Worm (Caenorhabditis elegans) whole organism, L4 larva: ENCODE data around the gene F59B1.2.

Source experiments
- D1046.2 ChIP-seq: fragments of 200-800 bp; sonication (Bioruptor generic); IDR thresholded peaks from 2 replicates; pipeline ENCODE4 v1.3.6; 2022; ENCODE audit warnings: missing genetic modification characterization, missing compliant biosample characterization
- F44E2.7 ChIP-seq: fragments of 200-800 bp; sonication (Bioruptor generic); IDR thresholded peaks from 2 replicates; pipeline ENCODE4 v2.1.2; 2022; ENCODE audit warnings: missing genetic modification characterization, missing compliant biosample characterization
- T20F7.1 ChIP-seq: fragments of 200-800 bp; sonication (Bioruptor generic); optimal IDR thresholded peaks from 2 replicates; lab custom pipeline; 2018; ENCODE audit warnings: mild to moderate bottlenecking, missing genetic modification characterization, missing compliant biosample characterization
- T26A8.4 ChIP-seq: fragments of 200-800 bp; sonication (Bioruptor generic); IDR thresholded peaks from 2 replicates; pipeline ENCODE4 v1.3.6; 2022; ENCODE audit warnings: missing genetic modification characterization, missing compliant biosample characterization
- Y75B8A.6 ChIP-seq: fragments of 200-800 bp; sonication (Bioruptor generic); IDR thresholded peaks from 2 replicates; pipeline ENCODE4 v1.3.6; 2022; ENCODE audit warnings: missing genetic modification reagents, missing genetic modification characterization, missing compliant biosample characterization
- aly-2 ChIP-seq: sonication (generic microtip); optimal IDR thresholded peaks from 2 replicates; lab custom pipeline; 2018; ENCODE audit warnings: missing biosample characterization, missing genetic modification characterization
- ceh-20 ChIP-seq: fragments of 200-800 bp; sonication (Bioruptor generic); IDR thresholded peaks from 2 replicates; pipeline ENCODE4 v1.3.6; 2022; ENCODE audit warnings: missing genetic modification reagents, missing genetic modification characterization, missing compliant biosample characterization
- ceh-32 ChIP-seq: sonication (generic microtip); optimal IDR thresholded peaks from 2 replicates; lab custom pipeline; 2016; ENCODE audit warnings: mild to moderate bottlenecking, missing genetic modification characterization, missing compliant biosample characterization; ENCODE audit not compliant: poor library complexity
- ceh-44 ChIP-seq: fragments of 200-800 bp; sonication (Bioruptor generic); IDR thresholded peaks from 2 replicates; pipeline ENCODE4 v1.3.6; 2022; ENCODE audit warnings: missing genetic modification reagents, missing genetic modification characterization, missing compliant biosample characterization
- cey-2 ChIP-seq: sonication (generic microtip); optimal IDR thresholded peaks from 3 replicates; lab custom pipeline; 2017; ENCODE audit warnings: missing genetic modification characterization, mild to moderate bottlenecking, missing compliant biosample characterization, antibody characterized with exemption, borderline replicate concordance; ENCODE audit not compliant: insufficient read depth
- dpl-1 ChIP-seq: fragments of 150-350 bp; optimal IDR thresholded peaks from 2 replicates; lab custom pipeline; 2014; ENCODE audit warnings: missing biosample characterization, missing genetic modification reagents, missing genetic modification characterization
- duxl-1 ChIP-seq: sonication (generic microtip); optimal IDR thresholded peaks from 2 replicates; lab custom pipeline; 2016; ENCODE audit warnings: mild to moderate bottlenecking, missing genetic modification characterization, moderate library complexity, missing compliant biosample characterization; ENCODE audit not compliant: poor library complexity
- gei-8 ChIP-seq: fragments of 200-800 bp; sonication (Bioruptor generic); optimal IDR thresholded peaks from 2 replicates; lab custom pipeline; 2018; ENCODE audit warnings: mild to moderate bottlenecking, missing genetic modification characterization, missing compliant biosample characterization
- hif-1 ChIP-seq, 2 experiments: sonication (generic microtip); optimal IDR thresholded peaks; 2 replicates each; lab custom pipeline; 2016 to 2017; ENCODE audit warnings: missing compliant biosample characterization in 2 of 2, missing genetic modification characterization in 2 of 2, missing genetic modification reagents in 2 of 2, missing genotype in 2 of 2, mild to moderate bottlenecking in 1 of 2
- hmg-1.1 ChIP-seq: fragments of 200-800 bp; sonication (Bioruptor generic); IDR thresholded peaks from 2 replicates; pipeline ENCODE4 v1.3.6; 2022; ENCODE audit warnings: missing genetic modification reagents, missing genetic modification characterization, missing compliant biosample characterization
- lin-1 ChIP-seq: fragments of 200-800 bp; sonication (Bioruptor generic); IDR thresholded peaks from 2 replicates; pipeline ENCODE4 v1.3.6; 2022; ENCODE audit warnings: missing genetic modification reagents, missing genetic modification characterization, missing compliant biosample characterization
- lin-13 ChIP-seq: fragments of 150-350 bp; optimal IDR thresholded peaks from 2 replicates; lab custom pipeline; 2014; ENCODE audit warnings: missing biosample characterization, missing genetic modification reagents, missing genetic modification characterization
- lin-29 ChIP-seq: fragments of 200-800 bp; sonication (Bioruptor generic); IDR thresholded peaks from 2 replicates; pipeline ENCODE4 v1.3.6; 2022; ENCODE audit warnings: missing genetic modification reagents, missing genetic modification characterization, missing compliant biosample characterization
- lin-38 ChIP-seq: fragments of 200-800 bp; sonication (Bioruptor generic); IDR thresholded peaks from 2 replicates; pipeline ENCODE4 v1.3.6; 2022; ENCODE audit warnings: missing genetic modification reagents, missing genetic modification characterization, missing compliant biosample characterization
- lin-39 ChIP-seq: fragments of 150-350 bp; optimal IDR thresholded peaks from 2 replicates; lab custom pipeline; 2014; ENCODE audit warnings: missing biosample characterization, missing genetic modification reagents, missing genetic modification characterization
- lir-3 ChIP-seq: sonication (generic microtip); optimal IDR thresholded peaks from 2 replicates; lab custom pipeline; 2016; ENCODE audit warnings: mild to moderate bottlenecking, missing genetic modification characterization, missing compliant biosample characterization
- mdt-29 ChIP-seq: fragments of 200-800 bp; sonication (Bioruptor generic); IDR thresholded peaks from 2 replicates; pipeline ENCODE4 v1.3.6; 2022; ENCODE audit warnings: missing genetic modification reagents, missing genetic modification characterization, missing compliant biosample characterization
- mep-1 ChIP-seq: fragments of 150-350 bp; sonication (generic microtip); optimal IDR thresholded peaks from 3 replicates; lab custom pipeline; 2014; ENCODE audit warnings: missing biosample characterization, missing genetic modification characterization
- mes-2 ChIP-seq: sonication (generic microtip); optimal IDR thresholded peaks from 2 replicates; lab custom pipeline; 2016; ENCODE audit warnings: missing genotype, mild to moderate bottlenecking, missing genetic modification characterization, missing compliant biosample characterization; ENCODE audit not compliant: poor library complexity, severe bottlenecking
- mxl-2 ChIP-seq: fragments of 200-800 bp; sonication (Bioruptor generic); conservative IDR thresholded peaks from 2 replicates; pipeline ENCODE4 v1.3.6; 2022; ENCODE audit warnings: missing genetic modification reagents, missing genetic modification characterization, missing compliant biosample characterization
- mxl-3 ChIP-seq: fragments of 200-800 bp; sonication (Bioruptor generic); optimal IDR thresholded peaks from 2 replicates; lab custom pipeline; 2018; ENCODE audit warnings: mild to moderate bottlenecking, missing genetic modification characterization, missing compliant biosample characterization
- nhr-102 ChIP-seq: sonication (generic microtip); optimal IDR thresholded peaks from 2 replicates; lab custom pipeline; 2016; ENCODE audit warnings: mild to moderate bottlenecking, missing genetic modification characterization, moderate library complexity, missing compliant biosample characterization
- nhr-11 ChIP-seq: fragments of 150-350 bp; optimal IDR thresholded peaks from 2 replicates; lab custom pipeline; 2014; ENCODE audit warnings: missing biosample characterization, missing genetic modification characterization
- nhr-41 ChIP-seq: fragments of 200-800 bp; sonication (Bioruptor generic); IDR thresholded peaks from 2 replicates; pipeline ENCODE4 v1.3.6; 2022; ENCODE audit warnings: missing genetic modification reagents, missing genetic modification characterization, missing compliant biosample characterization
- nhr-42 ChIP-seq: fragments of 200-800 bp; sonication (Bioruptor generic); IDR thresholded peaks from 2 replicates; pipeline ENCODE4 v1.3.6; 2022; ENCODE audit warnings: missing genetic modification characterization, missing compliant biosample characterization
- nhr-48 ChIP-seq: sonication (generic microtip); optimal IDR thresholded peaks from 2 replicates; lab custom pipeline; 2016; ENCODE audit warnings: mild to moderate bottlenecking, missing genetic modification characterization, missing compliant biosample characterization
- nhr-6 ChIP-seq: fragments of 150-350 bp; optimal IDR thresholded peaks from 2 replicates; lab custom pipeline; 2014; ENCODE audit warnings: missing biosample characterization, missing genetic modification characterization
- nhr-76 ChIP-seq: fragments of 150-350 bp; optimal IDR thresholded peaks from 2 replicates; lab custom pipeline; 2014; ENCODE audit warnings: missing biosample characterization, missing genetic modification characterization
- nhr-77 ChIP-seq: fragments of 150-350 bp; optimal IDR thresholded peaks from 2 replicates; lab custom pipeline; 2014; ENCODE audit warnings: missing biosample characterization, missing genetic modification characterization
- php-3 ChIP-seq: fragments of 200-800 bp; sonication (Bioruptor generic); IDR thresholded peaks from 2 replicates; pipeline ENCODE4 v1.3.6; 2022; ENCODE audit warnings: missing genetic modification reagents, missing genetic modification characterization, missing compliant biosample characterization
- pqm-1 ChIP-seq: sonication (generic microtip); optimal IDR thresholded peaks from 2 replicates; lab custom pipeline; 2017; ENCODE audit warnings: missing biosample characterization, missing genetic modification characterization
- saeg-2 ChIP-seq: fragments of 200-800 bp; sonication (Bioruptor generic); IDR thresholded peaks from 2 replicates; pipeline ENCODE4 v1.3.6; 2022; ENCODE audit warnings: missing genetic modification reagents, missing genetic modification characterization, missing compliant biosample characterization
- spr-1 ChIP-seq: sonication (generic microtip); optimal IDR thresholded peaks from 2 replicates; lab custom pipeline; 2016; ENCODE audit warnings: mild to moderate bottlenecking, missing genetic modification characterization, missing compliant biosample characterization
- spr-3 ChIP-seq: fragments of 200-800 bp; sonication (Bioruptor generic); optimal IDR thresholded peaks from 2 replicates; lab custom pipeline; 2018; ENCODE audit warnings: mild to moderate bottlenecking, missing genetic modification characterization, missing compliant biosample characterization
- tra-1 ChIP-seq: fragments of 200-800 bp; sonication (Bioruptor generic); IDR thresholded peaks from 2 replicates; pipeline ENCODE4 v1.3.6; 2022; ENCODE audit warnings: missing genetic modification reagents, missing genetic modification characterization, missing compliant biosample characterization
- unc-130 ChIP-seq: sonication (generic microtip); optimal IDR thresholded peaks from 2 replicates; lab custom pipeline; 2016; ENCODE audit warnings: missing genetic modification reagents, missing genetic modification characterization, missing compliant biosample characterization
- unc-39 ChIP-seq: sonication (generic microtip); optimal IDR thresholded peaks from 2 replicates; lab custom pipeline; 2017; ENCODE audit warnings: missing biosample characterization, missing genetic modification characterization
- zag-1 ChIP-seq: fragments of 150-350 bp; optimal IDR thresholded peaks from 2 replicates; lab custom pipeline; 2014; ENCODE audit warnings: missing biosample characterization, missing genetic modification characterization
- zfp-3 ChIP-seq: fragments of 200-800 bp; sonication (Bioruptor generic); conservative IDR thresholded peaks from 2 replicates; pipeline ENCODE4 v1.3.6; 2022; ENCODE audit warnings: missing genetic modification reagents, missing genetic modification characterization, missing compliant biosample characterization
- ztf-11 ChIP-seq: fragments of 150-350 bp; optimal IDR thresholded peaks from 2 replicates; lab custom pipeline; 2014; ENCODE audit warnings: missing biosample characterization, missing genetic modification characterization

The F59B1.2 gene

DNA sequence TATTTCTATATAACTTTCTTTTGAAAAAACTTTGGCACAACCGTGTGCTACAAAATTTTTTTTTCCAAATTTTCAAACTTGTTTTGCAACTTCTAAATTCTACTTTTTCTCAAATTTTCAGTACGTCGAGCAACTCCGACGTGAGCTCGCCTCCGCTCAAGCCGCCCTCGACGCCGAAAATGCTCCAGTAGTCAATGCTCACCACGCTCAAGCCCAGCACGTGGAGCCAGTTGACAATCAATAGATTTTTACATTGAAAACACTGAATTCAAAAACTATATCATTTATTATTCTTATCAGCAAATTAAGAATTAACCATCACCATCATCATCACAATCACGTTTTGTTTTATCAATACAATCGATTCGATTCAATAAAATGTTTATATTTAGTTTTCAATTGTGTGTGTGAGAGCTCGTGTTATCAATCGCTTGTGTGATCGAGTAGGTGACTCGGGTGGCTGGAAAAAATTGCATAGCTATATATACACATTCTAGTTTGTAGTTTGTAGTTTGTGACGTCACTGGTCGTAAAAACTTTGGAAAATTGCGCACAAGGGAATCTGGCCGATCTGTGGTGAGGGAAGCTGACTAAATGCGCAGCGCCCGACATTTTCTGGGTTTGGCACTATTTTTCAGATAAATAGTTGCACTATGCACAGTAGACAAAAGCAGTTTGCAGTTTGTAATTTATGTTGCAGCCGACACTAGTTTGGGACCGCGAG, 1.3 kb downstream of the F59B1.2 start (continued):
- TF ChIP-seq php-3 (0 out of 2 replicates have a peak, but pooled peaks have one; percentile 60), hif-1 (tag; optimal IDR thresholded peaks at IDR 0.05; lab: Kevin White, UChicago) (peak in 1 of 2 experiments; percentile 62), nhr-41 (GFP tag; lab: Robert Waterston, UW) (no peak), lir-3 (no peak), lin-1 (GFP tag; lab: Robert Waterston, UW) (0 out of 2 replicates have a peak, but pooled peaks have one; percentile 12), zfp-3 (peak; percentile 77; the same call in 1 of the 2 replicates), ceh-32 (tag; lab: Kevin White, UChicago) (no peak)

DNA sequence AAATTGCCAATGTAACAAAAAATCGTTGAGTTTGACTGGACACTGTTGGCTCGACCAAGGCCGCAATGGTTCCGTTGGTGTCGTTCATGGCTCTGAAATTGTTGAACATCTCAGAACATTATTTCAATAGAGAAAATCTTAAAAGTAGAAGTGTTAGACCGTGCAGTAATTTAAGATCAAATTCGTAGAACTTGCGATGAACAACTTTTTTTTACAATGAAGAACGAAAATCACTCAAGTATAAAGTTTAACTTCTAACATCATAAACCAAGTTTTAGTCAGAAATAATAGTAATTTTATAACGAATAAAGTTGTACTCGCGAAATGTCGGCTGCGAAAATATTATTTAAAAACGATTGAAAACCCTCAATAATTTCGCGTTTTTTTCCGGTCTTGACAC, 3.9 kb downstream of the F59B1.2 start, which contains the start of gene srx-41:
TSS of gene srx-41 (minus strand) at position 101 of the 400 bp plus-strand sequence.
- TF ChIP-seq nhr-102 (tag; lab: Kevin White, UChicago) (no peak), zag-1 (tag; lab: Kevin White, UChicago) (no peak), cey-2 (tag; lab: Kevin White, UChicago) (no peak), mxl-2 (no peak), F44E2.7 (GFP tag; lab: Robert Waterston, UW) (no peak), spr-3 (no peak), lin-29 (GFP tag; lab: Robert Waterston, UW) (no peak), hmg-1.1 (no peak), duxl-1 (no peak), spr-1 (tag; lab: Kevin White, UChicago) (no peak), unc-39 (tag; lab: Kevin White, UChicago) (no peak), lin-39 (tag; lab: Kevin White, UChicago) (no peak), nhr-42 (no peak), ceh-20 (GFP tag; lab: Robert Waterston, UW) (no peak), ceh-44 (GFP tag; lab: Robert Waterston, UW) (no peak), lin-38 (GFP tag; lab: Robert Waterston, UW) (no peak)
- TF ChIP-seq, all 104 proteins: peak for 0

DNA sequence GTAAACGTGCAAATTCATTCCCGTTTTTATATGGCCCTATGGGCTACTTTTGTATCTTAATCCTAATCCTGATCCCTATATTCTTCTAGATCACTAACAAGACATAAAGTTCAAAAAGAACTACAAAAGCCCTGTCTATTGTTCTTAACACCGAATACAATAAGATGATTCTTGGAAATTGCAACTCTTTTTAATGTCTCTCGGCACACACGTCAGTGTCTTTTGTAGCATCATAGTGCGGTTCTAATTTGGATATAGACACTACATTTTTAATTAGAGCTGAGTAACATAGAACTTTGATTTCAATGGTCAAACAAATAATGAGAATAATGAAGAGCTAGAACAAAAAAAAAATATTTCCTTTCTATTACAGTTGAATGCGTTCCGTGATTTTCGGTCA, 6.7 kb downstream of the F59B1.2 start:
- TF ChIP-seq mdt-29 (GFP tag; lab: Robert Waterston, UW), result no peak
- TF ChIP-seq lin-29 (GFP tag; lab: Robert Waterston, UW), result no peak
- TF ChIP-seq mes-2, result no peak
- no peak for TF ChIP-seq D1046.2 (GFP tag; lab: Robert Waterston, UW)
- no peak for TF ChIP-seq T20F7.1 (GFP tag; lab: Kevin White, UChicago)
- TF ChIP-seq hif-1 (tag; optimal IDR thresholded peaks at IDR 0.05; lab: Kevin White, UChicago), result no peak
- TF ChIP-seq T26A8.4 (GFP tag; lab: Robert Waterston, UW), result no peak
- no peak for TF ChIP-seq nhr-11 (tag; lab: Kevin White, UChicago)
- no peak for TF ChIP-seq unc-130 (GFP tag; lab: Kevin White, UChicago)
- TF ChIP-seq tra-1 (GFP tag; lab: Robert Waterston, UW), result no peak
- no peak for TF ChIP-seq Y75B8A.6 (GFP tag; lab: Robert Waterston, UW)
- TF ChIP-seq gei-8 (GFP tag; lab: Kevin White, UChicago), result no peak
- no peak for TF ChIP-seq nhr-48

DNA sequence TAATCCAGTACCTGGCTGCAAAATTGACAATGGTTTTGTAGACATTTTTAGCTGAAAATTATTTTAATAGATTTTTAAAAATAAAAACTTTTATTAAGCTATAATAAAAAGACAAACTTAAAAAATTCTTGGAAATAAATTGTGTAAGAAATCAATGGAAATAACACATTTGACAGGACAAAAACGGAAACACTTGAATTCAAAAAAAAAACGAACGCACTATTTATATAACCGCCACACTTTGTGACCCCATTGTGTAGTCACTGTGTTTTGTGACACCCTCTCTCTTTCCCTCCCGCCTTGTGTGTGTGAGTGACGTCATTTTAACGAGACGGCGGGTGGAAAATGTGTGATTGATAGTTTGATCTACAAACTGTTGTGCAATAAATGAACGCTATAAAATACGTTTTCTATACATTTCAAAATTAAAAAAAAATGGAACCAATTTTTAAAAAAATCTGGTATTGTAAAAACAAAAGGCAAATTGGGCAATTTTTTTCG, 11.1 kb downstream of the F59B1.2 start, which contains the start of gene F59B1.8:
TSS of gene F59B1.8 (minus strand) at position 51 of the 501 bp plus-strand sequence.
- TF ChIP-seq T20F7.1 (GFP tag; lab: Kevin White, UChicago), result peak; percentile 70
- 0 out of 2 replicates have a peak, but pooled peaks have one; percentile 13 for TF ChIP-seq saeg-2 (GFP tag; lab: Robert Waterston, UW)
- TF ChIP-seq pqm-1 (tag; lab: Kevin White, UChicago), result peak; percentile 76
- peak; percentile 93 for TF ChIP-seq nhr-48
- TF ChIP-seq lin-13 (GFP tag; lab: Kevin White, UChicago), result peak; percentile 59
- no peak for TF ChIP-seq aly-2 (tag; lab: Kevin White, UChicago)
- peak; percentile 94 for TF ChIP-seq nhr-77
- TF ChIP-seq ceh-32 (tag; lab: Kevin White, UChicago), result no peak
- peak; percentile 38 for TF ChIP-seq dpl-1 (GFP tag; lab: Kevin White, UChicago)
- TF ChIP-seq nhr-76, result peak; percentile 60
- peak; percentile 57 for TF ChIP-seq mxl-3 (GFP tag; lab: Kevin White, UChicago)
- peak; percentile 55; the same call in 1 of the 2 replicates for TF ChIP-seq lin-1 (GFP tag; lab: Robert Waterston, UW)
- TF ChIP-seq mep-1 (tag; lab: Kevin White, UChicago), result peak; percentile 88
- no peak for TF ChIP-seq ztf-11 (tag; lab: Kevin White, UChicago)
- peak; percentile 36 for TF ChIP-seq nhr-6 (tag; lab: Kevin White, UChicago)
- TF ChIP-seq tra-1 (GFP tag; lab: Robert Waterston, UW), result peak; percentile 75
